Worm (Caenorhabditis elegans) whole organism, midembryonic: ENCODE data around the gene sdz-36.

Experiments
- T22C8.4 ChIP-seq: fragments of 200-800 bp; sonication (Bioruptor generic); IDR thresholded peaks from 2 replicates; pipeline ENCODE4 v1.3.6; 2022; ENCODE audit warnings: missing genetic modification characterization, missing compliant biosample characterization
- med-1 ChIP-seq: sonication (generic microtip); optimal IDR thresholded peaks from 2 replicates; lab custom pipeline; 2017; ENCODE audit warnings: missing genetic modification characterization, mild to moderate bottlenecking, missing compliant biosample characterization, antibody characterized with exemption, missing genetic modification reagents; ENCODE audit not compliant: insufficient read depth
- ref-1 ChIP-seq: fragments of 200-800 bp; sonication (Bioruptor generic); conservative IDR thresholded peaks from 2 replicates; pipeline ENCODE4 v1.3.6; 2022; ENCODE audit warnings: missing genetic modification reagents, missing genetic modification characterization, missing compliant biosample characterization
- ztf-29 ChIP-seq: fragments of 200-800 bp; sonication (Bioruptor generic); IDR thresholded peaks from 2 replicates; pipeline ENCODE4 v1.3.6; 2022; ENCODE audit warnings: missing genetic modification reagents, missing genetic modification characterization, missing compliant biosample characterization

ce11 chrIV:9696513-9696912 lies 5.8 kb downstream of the sdz-36 start:
- TF ChIP-seq med-1 (GFP tag; lab: Kevin White, UChicago), result no peak
- TF ChIP-seq T22C8.4, result no peak
- no peak for TF ChIP-seq ztf-29 (GFP tag; lab: Robert Waterston, UW)
- TF ChIP-seq ref-1, result no peak
